Fruit fly (Drosophila melanogaster) whole organism, wandering third instar larva: Measurements from ENCODE around the gene CG5151.

Experiments
- Abd-B ChIP-seq: fragments of >200 bp; optimal IDR thresholded peaks from 2 replicates; lab custom pipeline; 2017; ENCODE audit warnings: missing biosample characterization, missing genetic modification characterization
- CG32264 ChIP-seq: fragments of 200-800 bp; sonication (Bioruptor generic); optimal IDR thresholded peaks from 2 replicates; lab custom pipeline; 2016; ENCODE audit warnings: missing biosample characterization, missing genetic modification characterization
- CG9705 ChIP-seq: fragments of 200-800 bp; sonication (Bioruptor generic); optimal IDR thresholded peaks from 2 replicates; lab custom pipeline; 2018; ENCODE audit warnings: missing biosample characterization, mild to moderate bottlenecking, missing genetic modification characterization
- CrebA ChIP-seq: fragments of 200-800 bp; sonication (Bioruptor generic); optimal IDR thresholded peaks from 2 replicates; lab custom pipeline; 2016; ENCODE audit warnings: missing biosample characterization, mild to moderate bottlenecking, missing genetic modification characterization, borderline replicate concordance
- Dfd ChIP-seq: fragments of >200 bp; optimal IDR thresholded peaks from 2 replicates; lab custom pipeline; 2017; ENCODE audit warnings: missing biosample characterization, missing genetic modification characterization
- Dif ChIP-seq: fragments of 200-275, 200-300 bp; sonication (Bioruptor generic); optimal IDR thresholded peaks from 2 replicates; lab custom pipeline; 2018; ENCODE audit warnings: missing biosample characterization, missing genetic modification characterization; ENCODE audit not compliant: partially characterized antibody
- GATAd ChIP-seq: sonication (Bioruptor generic); optimal IDR thresholded peaks from 2 replicates; lab custom pipeline; 2016; ENCODE audit warnings: missing biosample characterization, missing genetic modification characterization
- HLH106 ChIP-seq: fragments of 200-800 bp; optimal IDR thresholded peaks from 3 replicates; lab custom pipeline; 2019; ENCODE audit warnings: missing biosample characterization, mild to moderate bottlenecking, missing genetic modification characterization, moderate library complexity
- Hnf4 ChIP-seq: fragments of 200-800 bp; sonication (Bioruptor generic); optimal IDR thresholded peaks from 2 replicates; lab custom pipeline; 2016; ENCODE audit warnings: missing biosample characterization, mild to moderate bottlenecking, missing genetic modification characterization
- Hr78 ChIP-seq: fragments of >200 bp; optimal IDR thresholded peaks from 2 replicates; lab custom pipeline; 2017; ENCODE audit warnings: missing biosample characterization, missing genetic modification characterization
- Hr83 ChIP-seq: fragments of 200-300 bp; sonication (Bioruptor generic); optimal IDR thresholded peaks from 2 replicates; lab custom pipeline; 2016; ENCODE audit warnings: missing biosample characterization, mild to moderate bottlenecking, missing genetic modification characterization, moderate library complexity; ENCODE audit not compliant: poor library complexity, severe bottlenecking
- Jra ChIP-seq: sonication (Bioruptor generic); optimal IDR thresholded peaks from 2 replicates; lab custom pipeline; 2016; ENCODE audit warnings: missing biosample characterization, missing genetic modification characterization
- Mio ChIP-seq: sonication (Bioruptor generic); optimal IDR thresholded peaks from 2 replicates; lab custom pipeline; 2016; ENCODE audit warnings: missing biosample characterization, missing genetic modification characterization
- N ChIP-seq: fragments of >200 bp; optimal IDR thresholded peaks from 2 replicates; lab custom pipeline; 2018; ENCODE audit warnings: missing biosample characterization, missing external identifiers, missing genetic modification characterization
- OdsH ChIP-seq: fragments of 200-800 bp; sonication (Bioruptor generic); optimal IDR thresholded peaks from 2 replicates; lab custom pipeline; 2016; ENCODE audit warnings: missing biosample characterization, mild to moderate bottlenecking, missing genetic modification characterization
- Rel ChIP-seq, 2 experiments: fragments of 200-800 bp; sonication (Bioruptor generic) in 1 of 2; optimal IDR thresholded peaks; 2 replicates in 1 of 2; 3 replicates in 1 of 2; lab custom pipeline; 2016 to 2019; ENCODE audit warnings: mild to moderate bottlenecking in 2 of 2, missing biosample characterization in 2 of 2, missing genetic modification characterization in 2 of 2, moderate library complexity in 1 of 2
- Sp1 ChIP-seq: fragments of 200-800 bp; sonication (Bioruptor generic); optimal IDR thresholded peaks from 3 replicates; lab custom pipeline; 2019; ENCODE audit warnings: missing biosample characterization, mild to moderate bottlenecking, missing genetic modification characterization, moderate library complexity
- Vsx2 ChIP-seq: fragments of 200-300, 225-300 bp; sonication (Bioruptor generic); optimal IDR thresholded peaks from 2 replicates; lab custom pipeline; 2018; ENCODE audit warnings: missing biosample characterization, missing genetic modification characterization; ENCODE audit not compliant: partially characterized antibody
- br ChIP-seq: fragments of 200-800 bp; sonication (Bioruptor generic); optimal IDR thresholded peaks from 2 replicates; lab custom pipeline; 2016; ENCODE audit warnings: missing biosample characterization, missing genetic modification characterization
- brk ChIP-seq: fragments of 200-800 bp; sonication (Bioruptor generic); optimal IDR thresholded peaks from 2 replicates; lab custom pipeline; 2016; ENCODE audit warnings: missing biosample characterization, mild to moderate bottlenecking, missing genetic modification characterization
- dl ChIP-seq, 2 experiments: fragments of 175-275, 200-275 bp in 1 of 2; fragments of 200-275 bp in 1 of 2; sonication (Bioruptor generic); optimal IDR thresholded peaks; lab custom pipeline; 2018; ENCODE audit warnings: mild to moderate bottlenecking in 2 of 2, missing biosample characterization in 2 of 2, missing genetic modification characterization in 2 of 2, moderate library complexity in 2 of 2; ENCODE audit not compliant: partially characterized antibody in 2 of 2, insufficient read depth in 1 of 2
- dmrt93B ChIP-seq: fragments of 200-800 bp; sonication (Bioruptor generic); optimal IDR thresholded peaks from 2 replicates; lab custom pipeline; 2018; ENCODE audit warnings: missing biosample characterization, mild to moderate bottlenecking, missing genetic modification characterization
- dsf ChIP-seq: sonication (Bioruptor generic); optimal IDR thresholded peaks from 2 replicates; lab custom pipeline; 2016; ENCODE audit warnings: missing biosample characterization, missing genetic modification characterization, borderline replicate concordance
- ey ChIP-seq: fragments of 200-800 bp; sonication (Bioruptor generic); optimal IDR thresholded peaks from 2 replicates; lab custom pipeline; 2016; ENCODE audit warnings: missing biosample characterization, missing genetic modification characterization
- foxo ChIP-seq, 2 experiments: fragments of 200-800 bp; sonication (Bioruptor generic); optimal IDR thresholded peaks; 2 replicates in 1 of 2; 3 replicates in 1 of 2; lab custom pipeline; 2016 to 2017; ENCODE audit warnings: missing biosample characterization in 2 of 2, missing genetic modification characterization in 2 of 2
- fru ChIP-seq: fragments of 200-800 bp; sonication (Bioruptor generic); optimal IDR thresholded peaks from 3 replicates; lab custom pipeline; 2016; ENCODE audit warnings: missing biosample characterization, mild to moderate bottlenecking, missing genetic modification characterization
- h ChIP-seq: fragments of 200-800 bp; sonication (Bioruptor generic); optimal IDR thresholded peaks from 3 replicates; lab custom pipeline; 2016; ENCODE audit warnings: missing biosample characterization, mild to moderate bottlenecking, missing genetic modification characterization
- jim ChIP-seq: fragments of 175-275, 200-325 bp; sonication (Bioruptor generic); optimal IDR thresholded peaks from 2 replicates; lab custom pipeline; 2016; ENCODE audit warnings: missing biosample characterization, mild to moderate bottlenecking, missing genetic modification characterization
- lola ChIP-seq: fragments of >200 bp; optimal IDR thresholded peaks from 2 replicates; lab custom pipeline; 2017; ENCODE audit warnings: missing biosample characterization, missing genetic modification characterization
- pan ChIP-seq: fragments of >200 bp; optimal IDR thresholded peaks from 2 replicates; lab custom pipeline; 2017
- psq ChIP-seq: fragments of 200-800 bp; sonication (Bioruptor generic); optimal IDR thresholded peaks from 3 replicates; lab custom pipeline; 2017; ENCODE audit warnings: missing biosample characterization, mild to moderate bottlenecking, missing genetic modification characterization, moderate library complexity
- rgr ChIP-seq: fragments of 200-800 bp; sonication (Bioruptor generic); optimal IDR thresholded peaks from 3 replicates; lab custom pipeline; 2016; ENCODE audit warnings: missing biosample characterization, mild to moderate bottlenecking, missing genetic modification characterization
- sage ChIP-seq: fragments of 200-800 bp; sonication (Bioruptor generic); optimal IDR thresholded peaks from 2 replicates; lab custom pipeline; 2016; ENCODE audit warnings: missing biosample characterization, mild to moderate bottlenecking, missing genetic modification characterization
- sv ChIP-seq: fragments of 200-800 bp; sonication (Bioruptor generic); optimal IDR thresholded peaks from 3 replicates; lab custom pipeline; 2016; ENCODE audit warnings: missing biosample characterization, missing genetic modification characterization
- tai ChIP-seq: sonication (Bioruptor generic); optimal IDR thresholded peaks from 2 replicates; lab custom pipeline; 2016; ENCODE audit warnings: missing biosample characterization, missing genetic modification characterization
- usp ChIP-seq: fragments of >200 bp; optimal IDR thresholded peaks from 2 replicates; lab custom pipeline; 2017; ENCODE audit warnings: missing biosample characterization, missing genetic modification characterization
- woc ChIP-seq: sonication (Bioruptor generic); optimal IDR thresholded peaks from 2 replicates; lab custom pipeline; 2016; ENCODE audit warnings: missing biosample characterization, mild to moderate bottlenecking, missing genetic modification characterization

CG5151 gene

DNA sequence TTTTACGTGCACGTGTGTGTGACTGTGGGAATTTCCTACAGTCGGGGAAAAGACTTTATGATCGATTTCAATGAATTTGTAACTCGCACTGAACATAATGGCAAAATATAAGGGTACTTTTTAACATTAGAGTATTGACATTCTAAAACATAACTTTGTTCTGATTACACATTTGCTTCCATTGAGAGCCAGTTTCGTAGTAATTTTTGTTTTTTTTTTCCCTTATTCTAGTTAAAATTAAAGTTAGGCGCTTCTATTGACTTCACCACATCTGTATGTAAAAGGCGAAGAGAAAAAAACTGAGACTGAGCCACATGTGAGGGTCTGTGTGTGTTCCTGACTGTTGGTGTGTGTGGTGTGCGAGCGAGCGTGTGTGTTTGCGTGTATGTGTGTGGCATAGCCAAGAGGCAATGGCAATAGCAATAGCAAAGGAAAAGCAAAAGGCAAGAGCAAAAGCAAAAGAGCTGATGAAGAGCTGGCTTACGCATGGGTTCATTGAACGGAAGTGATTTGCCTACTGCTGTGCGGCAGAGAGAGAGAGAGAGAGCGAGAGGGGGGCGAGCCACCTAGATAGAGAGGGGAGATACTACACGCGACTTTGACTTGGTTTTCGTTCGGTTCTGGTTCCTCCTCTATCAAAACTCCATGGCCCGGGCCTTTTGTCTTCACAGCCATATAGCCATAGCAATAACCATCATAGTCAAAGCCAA lies 2.5 kb downstream of the CG5151 start:
- TF ChIP-seq N (GFP tag; lab: Kevin White, UChicago), result no peak
- peak; percentile 23 for TF ChIP-seq Hnf4
- peak; percentile 31 for TF ChIP-seq ey (GFP tag; lab: Kevin White, UChicago)
- no peak for TF ChIP-seq pan
- no peak for TF ChIP-seq dmrt93B
- no peak for TF ChIP-seq Jra
- TF ChIP-seq Dfd (GFP tag; lab: Kevin White, UChicago), result no peak
- peak; percentile 33 for TF ChIP-seq fru
- TF ChIP-seq HLH106, result peak; percentile 22
- no peak for TF ChIP-seq dl (GFP tag; optimal IDR thresholded peaks at IDR 0.05; lab: Kevin White, UChicago; ENCODE audit: insufficient read depth in 1 of 2, partially characterized antibody in 2 of 2)
- peak; percentile 13 for TF ChIP-seq h
- peak in 1 of 2 experiments; percentile 47 for TF ChIP-seq foxo (GFP tag; optimal IDR thresholded peaks at IDR 0.05; lab: Kevin White, UChicago)
- TF ChIP-seq CG32264 (GFP tag; lab: Kevin White, UChicago), result no peak
- TF ChIP-seq jim (GFP tag; lab: Kevin White, UChicago), result no peak
- TF ChIP-seq OdsH (GFP tag; lab: Kevin White, UChicago), result no peak
- no peak for TF ChIP-seq usp (GFP tag; lab: Kevin White, UChicago)
- peak; percentile 8 for TF ChIP-seq tai (GFP tag; lab: Kevin White, UChicago)
- no peak for TF ChIP-seq Hr78 (GFP tag; lab: Kevin White, UChicago)

DNA sequence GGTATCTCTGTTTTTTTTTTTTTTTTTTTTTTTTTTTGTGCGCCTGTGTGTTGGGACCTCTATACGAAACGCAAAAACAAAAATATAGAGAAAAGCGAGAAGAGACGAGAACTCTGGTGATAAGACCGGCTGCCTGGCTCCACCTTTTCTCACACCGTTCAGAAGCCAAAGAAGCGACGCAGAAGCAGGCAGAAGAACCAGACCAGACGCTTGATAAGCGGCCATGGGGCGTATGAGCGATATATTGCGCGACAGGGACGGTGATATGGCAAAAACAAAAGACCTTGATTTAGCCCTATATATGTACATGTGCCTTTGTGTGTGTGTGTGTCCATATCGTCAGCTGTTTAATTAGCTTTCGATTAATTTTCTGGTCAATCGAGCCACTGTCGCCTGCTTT lies 3.4 kb downstream of the CG5151 start:
- TF ChIP-seq foxo (GFP tag; optimal IDR thresholded peaks at IDR 0.05; lab: Kevin White, UChicago) (peak in 1 of 2 experiments; percentile 3), pan (no peak), HLH106 (no peak), dmrt93B (no peak), sv (GFP tag; lab: Kevin White, UChicago) (no peak), psq (GFP tag; lab: Kevin White, UChicago) (peak; percentile 55), Hnf4 (peak; percentile 9), CG32264 (GFP tag; lab: Kevin White, UChicago) (no peak), CG9705 (GFP tag; lab: Kevin White, UChicago) (no peak), Vsx2 (GFP tag; lab: Kevin White, UChicago) (peak; percentile 70), GATAd (GFP tag; lab: Kevin White, UChicago) (no peak), CrebA (GFP tag; lab: Kevin White, UChicago) (peak; percentile 51), Jra (peak; percentile 7), Hr83 (GFP tag; lab: Kevin White, UChicago) (no peak), N (GFP tag; lab: Kevin White, UChicago) (no peak), br (no peak), jim (GFP tag; lab: Kevin White, UChicago) (no peak), brk (GFP tag; lab: Kevin White, UChicago) (no peak), lola (no peak), usp (GFP tag; lab: Kevin White, UChicago) (no peak), fru (no peak)

DNA sequence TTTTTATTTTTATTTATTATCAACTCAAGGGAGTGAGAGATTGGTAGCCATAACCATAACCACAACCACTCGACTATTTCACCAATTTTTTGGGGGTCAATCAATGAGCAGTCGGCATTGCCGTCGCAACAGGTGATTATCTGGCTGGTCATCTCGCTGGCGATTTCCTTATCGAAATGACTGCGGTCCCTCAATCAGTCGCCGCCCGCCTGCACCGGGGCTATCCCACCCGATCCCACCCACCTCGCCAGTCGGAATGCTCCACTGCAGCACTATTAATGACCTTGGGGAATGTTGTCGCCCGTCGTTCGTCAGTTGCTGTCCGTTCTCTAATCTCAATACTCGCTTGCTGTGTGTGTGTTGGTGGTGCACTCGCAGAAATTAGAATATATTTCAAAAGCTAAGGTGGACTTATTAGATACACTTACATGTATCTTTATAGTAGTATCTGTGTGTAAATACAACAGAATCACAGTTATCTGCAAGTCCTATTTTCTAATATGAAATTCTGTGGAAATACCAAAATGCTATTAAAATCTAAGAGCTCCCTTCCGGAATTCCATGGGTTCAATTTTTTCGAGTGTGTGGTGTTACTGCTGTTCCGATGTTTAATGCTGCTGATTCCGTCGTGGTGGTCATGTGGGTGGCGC lies 4.0 kb downstream of the CG5151 start:
- TF ChIP-seq lola (no peak), psq (GFP tag; lab: Kevin White, UChicago) (no peak), tai (GFP tag; lab: Kevin White, UChicago) (no peak), Hnf4 (no peak), Dif (GFP tag; lab: Kevin White, UChicago) (no peak), fru (peak; percentile 54), dsf (GFP tag; lab: Kevin White, UChicago) (no peak), sage (GFP tag; lab: Kevin White, UChicago) (no peak), CrebA (GFP tag; lab: Kevin White, UChicago) (no peak), ey (GFP tag; lab: Kevin White, UChicago) (peak; percentile 49), Vsx2 (GFP tag; lab: Kevin White, UChicago) (no peak), foxo (GFP tag; optimal IDR thresholded peaks at IDR 0.05; lab: Kevin White, UChicago) (peak in 1 of 2 experiments; percentile 55), HLH106 (peak; percentile 46), Rel (GFP tag; optimal IDR thresholded peaks at IDR 0.05; lab: Kevin White, UChicago) (no peak), Rel (tag; optimal IDR thresholded peaks at IDR 0.05; lab: Kevin White, UChicago) (no peak), Mio (GFP tag; lab: Kevin White, UChicago) (no peak), pan (no peak), jim (GFP tag; lab: Kevin White, UChicago) (no peak), OdsH (GFP tag; lab: Kevin White, UChicago) (peak; percentile 41), Dfd (GFP tag; lab: Kevin White, UChicago) (no peak), GATAd (GFP tag; lab: Kevin White, UChicago) (no peak), CG32264 (GFP tag; lab: Kevin White, UChicago) (no peak), h (peak; percentile 68), sv (GFP tag; lab: Kevin White, UChicago) (peak; percentile 10), Jra (no peak), dl (GFP tag; optimal IDR thresholded peaks at IDR 0.05; lab: Kevin White, UChicago; ENCODE audit: insufficient read depth in 1 of 2, partially characterized antibody in 2 of 2) (no peak), Abd-B (GFP tag; lab: Kevin White, UChicago) (no peak), CG9705 (GFP tag; lab: Kevin White, UChicago) (no peak), brk (GFP tag; lab: Kevin White, UChicago) (no peak), usp (GFP tag; lab: Kevin White, UChicago) (no peak), dmrt93B (no peak), Hr78 (GFP tag; lab: Kevin White, UChicago) (no peak), Hr83 (GFP tag; lab: Kevin White, UChicago) (no peak), rgr (GFP tag; lab: Kevin White, UChicago) (peak; percentile 40), Sp1 (GFP tag; lab: Kevin White, UChicago) (no peak), N (GFP tag; lab: Kevin White, UChicago) (no peak), woc (GFP tag; lab: Kevin White, UChicago) (no peak), br (peak; percentile 11)
